Worm (Caenorhabditis elegans): ENCODE measurements around the gene fkh-9.

- TF ChIP-seq unc-39 (tag; optimal IDR thresholded peaks at IDR 0.05) (no peak), snpc-4 (tag; optimal IDR thresholded peaks at IDR 0.05) (no peak), lin-39 (tag; optimal IDR thresholded peaks at IDR 0.05) (no peak), gmeb-1 (tag; optimal IDR thresholded peaks at IDR 0.05) (no peak), lin-13 (GFP tag; optimal IDR thresholded peaks at IDR 0.05) (no peak), F13H6.1 (tag; optimal IDR thresholded peaks at IDR 0.05) (no peak), elt-3 (tag; optimal IDR thresholded peaks at IDR 0.05) (no peak), nhr-12 (tag; optimal IDR thresholded peaks at IDR 0.05) (no peak)
Measured at ce11 chrX:3807166-3807565, 19.6 kb downstream of the fkh-9 start, which contains the start of gene F35A5.1.
